Fruit fly (Drosophila melanogaster) whole organism, wandering third instar larva: ENCODE measurements around the gene ewg.

Experiments
- Abd-B ChIP-seq: fragments of >200 bp; optimal IDR thresholded peaks from 2 replicates; lab custom pipeline; 2017; ENCODE audit warnings: missing biosample characterization, missing genetic modification characterization
- Hnf4 ChIP-seq: fragments of 200-800 bp; sonication (Bioruptor generic); optimal IDR thresholded peaks from 2 replicates; lab custom pipeline; 2016; ENCODE audit warnings: missing biosample characterization, mild to moderate bottlenecking, missing genetic modification characterization
- Hr78 ChIP-seq: fragments of >200 bp; optimal IDR thresholded peaks from 2 replicates; lab custom pipeline; 2017; ENCODE audit warnings: missing biosample characterization, missing genetic modification characterization
- Hr83 ChIP-seq: fragments of 200-300 bp; sonication (Bioruptor generic); optimal IDR thresholded peaks from 2 replicates; lab custom pipeline; 2016; ENCODE audit warnings: missing biosample characterization, mild to moderate bottlenecking, missing genetic modification characterization, moderate library complexity; ENCODE audit not compliant: poor library complexity, severe bottlenecking
- Mio ChIP-seq: sonication (Bioruptor generic); optimal IDR thresholded peaks from 2 replicates; lab custom pipeline; 2016; ENCODE audit warnings: missing biosample characterization, missing genetic modification characterization
- N ChIP-seq: fragments of >200 bp; optimal IDR thresholded peaks from 2 replicates; lab custom pipeline; 2018; ENCODE audit warnings: missing biosample characterization, missing external identifiers, missing genetic modification characterization
- br ChIP-seq: fragments of 200-800 bp; sonication (Bioruptor generic); optimal IDR thresholded peaks from 2 replicates; lab custom pipeline; 2016; ENCODE audit warnings: missing biosample characterization, missing genetic modification characterization
- ey ChIP-seq: fragments of 200-800 bp; sonication (Bioruptor generic); optimal IDR thresholded peaks from 2 replicates; lab custom pipeline; 2016; ENCODE audit warnings: missing biosample characterization, missing genetic modification characterization
- foxo ChIP-seq, 2 experiments: fragments of 200-800 bp; sonication (Bioruptor generic); optimal IDR thresholded peaks; 2 replicates in 1 of 2; 3 replicates in 1 of 2; lab custom pipeline; 2016 to 2017; ENCODE audit warnings: missing biosample characterization in 2 of 2, missing genetic modification characterization in 2 of 2
- h ChIP-seq: fragments of 200-800 bp; sonication (Bioruptor generic); optimal IDR thresholded peaks from 3 replicates; lab custom pipeline; 2016; ENCODE audit warnings: missing biosample characterization, mild to moderate bottlenecking, missing genetic modification characterization
- lola ChIP-seq: fragments of >200 bp; optimal IDR thresholded peaks from 2 replicates; lab custom pipeline; 2017; ENCODE audit warnings: missing biosample characterization, missing genetic modification characterization
- pan ChIP-seq: fragments of >200 bp; optimal IDR thresholded peaks from 2 replicates; lab custom pipeline; 2017
- sv ChIP-seq: fragments of 200-800 bp; sonication (Bioruptor generic); optimal IDR thresholded peaks from 3 replicates; lab custom pipeline; 2016; ENCODE audit warnings: missing biosample characterization, missing genetic modification characterization

DNA sequence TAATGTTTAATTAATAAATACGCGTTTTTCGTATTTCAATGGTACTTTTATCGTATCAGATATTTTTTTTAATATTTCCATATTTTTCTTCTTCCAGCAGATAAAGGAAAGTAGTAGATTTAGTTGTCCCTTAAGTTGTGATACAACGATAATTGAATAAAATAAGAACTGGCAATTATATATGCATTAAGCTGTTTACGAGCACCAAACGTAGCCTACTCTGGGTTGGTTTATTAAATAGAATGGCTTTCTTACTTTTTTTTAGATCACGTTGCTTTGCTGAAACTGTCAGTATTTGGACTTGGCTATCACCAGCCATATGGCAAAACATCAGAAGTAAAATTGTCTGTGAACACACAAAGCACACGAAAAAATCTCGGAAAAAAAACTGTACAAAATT, 27.9 kb upstream of the ewg start, which contains the start of gene CG12470:
- TF ChIP-seq Abd-B (GFP tag; lab: Kevin White, UChicago) (no peak), ey (GFP tag; lab: Kevin White, UChicago) (no peak), Hr83 (GFP tag; lab: Kevin White, UChicago) (no peak), pan (no peak), br (GFP tag; lab: Kevin White, UChicago) (no peak), Hnf4 (GFP tag; lab: Kevin White, UChicago) (no peak), Hr78 (GFP tag; lab: Kevin White, UChicago) (no peak), h (no peak), Mio (GFP tag; lab: Kevin White, UChicago) (no peak), foxo (GFP tag; optimal IDR thresholded peaks at IDR 0.05; lab: Kevin White, UChicago) (no peak), sv (no peak), N (GFP tag; lab: Kevin White, UChicago) (no peak), lola (no peak)
